Fruit fly (Drosophila melanogaster): Measurements from ENCODE around the gene PGRP-LD.
A peak's percentile ranks its signal among the peaks of the same experiment; 100 is the strongest.

PGRP-LD gene

dm6 chr3L:5813016-5813415 is 33.2 kb downstream of the PGRP-LD start, which contains the start of gene mad2 (continued):
- TF ChIP-seq sug (tag; optimal IDR thresholded peaks at IDR 0.05) (peak; percentile 25), CG4730 (GFP tag; IDR thresholded peaks at IDR 0.05) (no peak), sna (GFP tag; IDR thresholded peaks at IDR 0.05; ENCODE audit: partially characterized antibody) (peak; percentile 53; the same call in 1 of the 2 replicates), zfh1 (GFP tag; IDR thresholded peaks at IDR 0.05) (0 out of 3 replicates have a peak, but pooled peaks have one; percentile 21), CG6272 (GFP tag; IDR thresholded peaks at IDR 0.05) (peak; percentile 48; the same call in 1 of the 2 replicates), CG7928 (GFP tag; optimal IDR thresholded peaks at IDR 0.05) (peak; percentile 97), Xbp1 (GFP tag; optimal IDR thresholded peaks at IDR 0.05) (no peak), crp (GFP tag; optimal IDR thresholded peaks at IDR 0.05) (no peak), Awh (GFP tag; IDR thresholded peaks at IDR 0.05) (no peak), Scr (GFP tag; IDR thresholded peaks at IDR 0.05; ENCODE audit: partially characterized antibody) (peak; percentile 62), CG6254 (GFP tag; optimal IDR thresholded peaks at IDR 0.05) (no peak), Nf-YA (GFP tag; IDR thresholded peaks at IDR 0.05) (no peak), vvl (GFP tag; IDR thresholded peaks at IDR 0.05) (peak; percentile 34; the same call in 1 of the 2 replicates), Sry-δ (GFP tag; optimal IDR thresholded peaks at IDR 0.05) (peak; percentile 94), CG11723 (GFP tag; optimal IDR thresholded peaks at IDR 0.05) (no peak), CG9215 (GFP tag; IDR thresholded peaks at IDR 0.05) (no peak), CrebB (tag; optimal IDR thresholded peaks at IDR 0.05) (peak; percentile 33), NK7.1 (GFP tag; optimal IDR thresholded peaks at IDR 0.05) (no peak), slou (GFP tag; optimal IDR thresholded peaks at IDR 0.05) (no peak), en (GFP tag; optimal IDR thresholded peaks at IDR 0.05) (no peak), CG15073 (GFP tag; optimal IDR thresholded peaks at IDR 0.05) (no peak), hb (GFP tag; IDR thresholded peaks at IDR 0.05; ENCODE audit: partially characterized antibody) (peak; percentile 61; the same call in 2 of the 3 replicates), CG8290 (GFP tag; optimal IDR thresholded peaks at IDR 0.05) (no peak), CG8290 (tag; optimal IDR thresholded peaks at IDR 0.05) (peak in 1 of 2 experiments; percentile 92), Camta (GFP tag; optimal IDR thresholded peaks at IDR 0.05) (no peak), CG12155 (GFP tag; optimal IDR thresholded peaks at IDR 0.05) (peak; percentile 52), CG2116 (GFP tag; optimal IDR thresholded peaks at IDR 0.05) (peak; percentile 79), CG16813 (GFP tag; IDR thresholded peaks at IDR 0.05; ENCODE audit: partially characterized antibody) (peak; percentile 78), CG16863 (GFP tag; optimal IDR thresholded peaks at IDR 0.05) (no peak), CG15601 (tag; optimal IDR thresholded peaks at IDR 0.05) (peak; percentile 54), pb (GFP tag; optimal IDR thresholded peaks at IDR 0.05) (no peak), pho (GFP tag; optimal IDR thresholded peaks at IDR 0.05) (peak; percentile 56), CG3065 (GFP tag; optimal IDR thresholded peaks at IDR 0.05) (no peak), Fer1 (GFP tag; optimal IDR thresholded peaks at IDR 0.05) (no peak), crc (GFP tag; optimal IDR thresholded peaks at IDR 0.05) (no peak), danr (GFP tag; IDR thresholded peaks at IDR 0.05) (no peak), tap (tag; optimal IDR thresholded peaks at IDR 0.05) (no peak), luna (GFP tag; optimal IDR thresholded peaks at IDR 0.05) (no peak), usp (GFP tag; optimal IDR thresholded peaks at IDR 0.05) (no peak), CG7556 (GFP tag; optimal IDR thresholded peaks at IDR 0.05) (no peak), CHES-1-like (GFP tag; optimal IDR thresholded peaks at IDR 0.05) (peak; percentile 5), CG1024 (GFP tag; IDR thresholded peaks at IDR 0.05) (no peak), CG32532 (GFP tag; IDR thresholded peaks at IDR 0.05) (no peak; the same call in 1 of the 2 replicates), CG14710 (tag; optimal IDR thresholded peaks at IDR 0.05) (peak; percentile 67), NFAT (GFP tag; IDR thresholded peaks at IDR 0.05) (no peak; the same call in 1 of the 2 replicates), CoRest (tag; optimal IDR thresholded peaks at IDR 0.05) (peak; percentile 69), CG8388 (GFP tag; optimal IDR thresholded peaks at IDR 0.05) (no peak), Xrp1 (GFP tag; IDR thresholded peaks at IDR 0.05) (0 out of 2 replicates have a peak, but pooled peaks have one; percentile 20), Abd-B (GFP tag; optimal IDR thresholded peaks at IDR 0.05) (peak; percentile 6), Doc2 (GFP tag; IDR thresholded peaks at IDR 0.05) (no peak), CG8765 (GFP tag; IDR thresholded peaks at IDR 0.05) (0 out of 2 replicates have a peak, but pooled peaks have one; percentile 18), toy (GFP tag; IDR thresholded peaks at IDR 0.05) (no peak)
